Worm (Caenorhabditis elegans): ENCODE data around the gene W03C9.8.

Gene W03C9.8

DNA sequence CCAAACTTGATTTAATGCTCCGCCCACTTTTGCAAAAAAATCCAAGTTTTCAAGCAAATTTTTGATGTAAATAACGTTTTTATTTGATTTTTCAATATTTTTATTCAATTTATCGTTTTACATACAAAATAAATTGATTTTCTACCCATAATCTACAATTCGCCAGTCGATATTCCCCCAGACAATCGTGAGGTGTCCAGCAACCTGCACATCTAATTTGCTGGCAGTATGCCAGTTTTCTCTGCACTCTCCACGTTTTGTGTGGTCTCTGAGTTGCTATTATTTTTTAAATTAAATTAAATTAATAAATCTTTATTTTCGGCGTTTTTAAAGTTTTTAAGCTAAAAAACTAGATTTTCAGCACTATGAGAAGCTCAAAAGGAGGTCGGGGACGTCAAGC lies 31.6 kb downstream of the W03C9.8 start (continued):
- TF ChIP-seq F33H1.4 (GFP tag; IDR thresholded peaks at IDR 0.05) (peak; percentile 93), snpc-1.3 (tag; optimal IDR thresholded peaks at IDR 0.05; ENCODE audit: insufficient read depth) (peak; percentile 87), Y53F4B.3 (GFP tag; IDR thresholded peaks at IDR 0.05) (peak; percentile 70; the same call in 1 of the 2 replicates), sptf-2 (GFP tag; optimal IDR thresholded peaks at IDR 0.05) (no peak), ceh-58 (GFP tag; IDR thresholded peaks at IDR 0.05) (no peak), bed-1 (GFP tag; IDR thresholded peaks at IDR 0.05) (no peak), ets-4 (GFP tag; optimal IDR thresholded peaks at IDR 0.05) (no peak), F37B4.10 (GFP tag; IDR thresholded peaks at IDR 0.05) (no peak)

DNA sequence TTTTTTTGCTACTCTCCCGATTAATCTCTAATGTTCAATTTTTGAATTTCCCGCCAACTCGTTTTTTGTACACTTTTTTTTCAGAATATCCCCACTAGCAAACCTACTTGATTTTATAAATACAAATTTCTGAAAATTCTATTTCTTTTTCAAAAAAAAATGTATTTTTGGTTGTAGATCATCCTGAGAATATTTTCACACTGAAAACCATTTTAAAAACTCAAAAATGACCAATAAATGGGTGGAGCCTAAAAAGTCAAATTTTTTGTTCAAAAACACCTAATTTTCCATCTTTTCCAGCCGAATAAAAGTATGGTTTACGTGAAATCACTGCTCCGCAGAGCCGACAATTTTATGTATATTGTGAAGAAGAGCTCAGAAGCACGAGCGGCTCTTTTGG lies 40.2 kb downstream of the W03C9.8 start, which contains the start of gene Y17G7B.3:
Y17G7B.3 (plus strand) TSS at position 301 of the 400 bp plus-strand sequence.
- TF ChIP-seq attf-3 (GFP tag; conservative IDR thresholded peaks at IDR 0.05): no peak
- no peak for TF ChIP-seq sea-2 (GFP tag; IDR thresholded peaks at IDR 0.05)
- no peak for TF ChIP-seq unc-62 (GFP tag; optimal IDR thresholded peaks at IDR 0.05)
- TF ChIP-seq ztf-28 (GFP tag; IDR thresholded peaks at IDR 0.05): no peak
- TF ChIP-seq C17E4.6 (GFP tag; IDR thresholded peaks at IDR 0.05): no peak

DNA sequence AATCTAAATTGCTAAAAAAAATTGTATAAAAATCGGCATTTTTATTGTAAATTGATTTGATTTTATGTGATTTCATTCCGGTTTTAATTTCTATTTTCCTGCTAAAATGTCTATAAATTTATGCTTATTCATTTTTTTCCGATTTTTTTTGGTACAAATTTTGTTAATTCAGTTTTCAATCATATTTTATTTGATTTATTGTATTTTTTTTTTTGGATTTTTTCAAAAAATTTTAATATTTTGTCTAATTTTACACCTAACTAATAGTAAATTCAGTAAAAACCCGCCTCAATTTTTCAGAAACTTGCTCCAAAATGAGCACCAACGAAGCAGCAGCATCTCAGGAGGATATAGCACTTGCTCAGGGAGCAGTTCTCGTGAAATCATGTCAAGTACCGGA lies 44.1 kb downstream of the W03C9.8 start, which contains the start of gene dhps-1:
dhps-1 (plus strand) TSS at position 301 of the 400 bp plus-strand sequence.
- no peak for TF ChIP-seq tbp1 (GFP tag; optimal IDR thresholded peaks at IDR 0.05)
- TF ChIP-seq chd-7 (tag; optimal IDR thresholded peaks at IDR 0.05): no peak
- no peak for TF ChIP-seq madf-6 (GFP tag; IDR thresholded peaks at IDR 0.05)
- TF ChIP-seq T07F8.4 (tag; optimal IDR thresholded peaks at IDR 0.05): no peak
- TF ChIP-seq C17E4.6 (GFP tag; IDR thresholded peaks at IDR 0.05): no peak
- no peak for TF ChIP-seq Y53G8AR.9 (GFP tag; conservative IDR thresholded peaks at IDR 0.05)
- no peak for TF ChIP-seq lin-35 (GFP tag; optimal IDR thresholded peaks at IDR 0.05)
- TF ChIP-seq nfya-2 (GFP tag; IDR thresholded peaks at IDR 0.05): no peak
- TF ChIP-seq lir-1 (GFP tag; conservative IDR thresholded peaks at IDR 0.05): no peak
- TF ChIP-seq attf-6 (GFP tag; IDR thresholded peaks at IDR 0.05): no peak
- no peak for TF ChIP-seq F37B4.10 (GFP tag; IDR thresholded peaks at IDR 0.05)
- TF ChIP-seq aptf-3 (GFP tag; IDR thresholded peaks at IDR 0.05): no peak
- no peak for TF ChIP-seq nhr-80 (tag; optimal IDR thresholded peaks at IDR 0.05)
- TF ChIP-seq rpc-1 (optimal IDR thresholded peaks at IDR 0.05): no peak
- TF ChIP-seq rpc-1 (tag; optimal IDR thresholded peaks at IDR 0.05): no peak
- TF ChIP-seq dpl-1 (GFP tag; optimal IDR thresholded peaks at IDR 0.05): no peak
- no peak for TF ChIP-seq mcd-1 (GFP tag; IDR thresholded peaks at IDR 0.05)
- TF ChIP-seq xnd-1 (tag; optimal IDR thresholded peaks at IDR 0.05): no peak
- TF ChIP-seq Y56A3A.18 (GFP tag; IDR thresholded peaks at IDR 0.05): no peak
- TF ChIP-seq let-526 (GFP tag; IDR thresholded peaks at IDR 0.05): no peak

DNA sequence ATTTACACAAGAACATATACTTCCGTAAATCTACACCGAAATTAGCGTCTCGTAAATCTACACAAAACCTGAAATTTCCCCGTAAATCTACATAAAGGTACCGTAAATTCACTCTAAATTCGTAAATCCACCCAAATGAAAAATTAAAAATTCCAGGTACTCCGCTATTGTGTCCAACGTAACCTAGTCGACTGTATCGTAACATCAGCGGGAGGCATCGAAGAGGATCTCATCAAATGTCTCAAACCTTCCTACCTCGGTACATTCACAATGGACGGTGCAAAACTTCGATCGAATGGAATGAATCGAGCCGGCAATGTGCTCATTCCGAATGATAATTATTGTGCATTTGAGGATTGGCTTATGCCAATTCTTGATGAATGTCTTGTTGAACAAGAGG lies 46.4 kb downstream of the W03C9.8 start:
- no peak for TF ChIP-seq egl-44 (GFP tag; IDR thresholded peaks at IDR 0.05)
- TF ChIP-seq efl-1 (GFP tag; optimal IDR thresholded peaks at IDR 0.05): no peak
- no peak for TF ChIP-seq ztf-25 (GFP tag; IDR thresholded peaks at IDR 0.05)
- no peak for TF ChIP-seq ceh-100 (GFP tag; IDR thresholded peaks at IDR 0.05)
- no peak for TF ChIP-seq mcd-1 (GFP tag; IDR thresholded peaks at IDR 0.05)

DNA sequence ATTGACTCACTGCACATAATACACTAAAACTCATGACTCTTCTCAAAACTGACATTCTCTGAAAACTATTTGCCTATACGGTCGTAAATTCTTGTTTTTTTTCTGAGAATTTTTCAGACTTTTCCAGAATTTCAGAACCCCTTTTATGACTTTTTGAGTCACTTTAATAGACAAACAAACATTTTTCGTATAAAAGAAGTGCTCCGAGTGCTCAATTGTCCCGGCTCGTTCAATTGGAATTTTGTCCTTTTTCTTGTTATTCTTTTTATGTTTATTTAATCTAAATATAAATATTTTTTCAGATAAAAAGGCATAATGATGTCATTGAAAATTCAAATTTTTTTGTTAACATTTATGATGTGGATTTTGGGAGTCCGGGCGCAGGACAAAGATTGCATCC lies 50.3 kb downstream of the W03C9.8 start, which contains the start of gene Y17G7B.23:
Y17G7B.23 (plus strand) TSS at position 301 of the 400 bp plus-strand sequence.
- TF ChIP-seq snpc-4 (GFP tag; optimal IDR thresholded peaks at IDR 0.05) (no peak), snpc-4 (tag; optimal IDR thresholded peaks at IDR 0.05) (no peak), bed-1 (GFP tag; IDR thresholded peaks at IDR 0.05) (no peak), F57C9.4 (tag; optimal IDR thresholded peaks at IDR 0.05) (no peak), ztf-25 (GFP tag; IDR thresholded peaks at IDR 0.05) (no peak)
